Fruit fly (Drosophila melanogaster) whole organism, prepupa: ENCODE measurements around the gene mRF1.

Source experiments
- Blimp-1 ChIP-seq: fragments of 200-800 bp; sonication (Bioruptor generic); optimal IDR thresholded peaks from 3 replicates; lab custom pipeline; 2017; ENCODE audit warnings: missing biosample characterization, missing genetic modification characterization, mild to moderate bottlenecking, moderate library complexity, missing genetic modification reagents
- CG10669 ChIP-seq: fragments of 200-800 bp; sonication (Bioruptor generic); optimal IDR thresholded peaks from 3 replicates; lab custom pipeline; 2018; ENCODE audit warnings: missing biosample characterization, mild to moderate bottlenecking, missing genetic modification characterization, moderate library complexity
- CG11294 ChIP-seq: fragments of 200-800 bp; sonication (Bioruptor generic); IDR thresholded peaks from 2 replicates; pipeline ENCODE4 v1.3.6; 2022; ENCODE audit warnings: missing biosample characterization, missing genetic modification characterization
- CG11762 ChIP-seq: fragments of 200-800 bp; sonication (Bioruptor generic); optimal IDR thresholded peaks from 3 replicates; lab custom pipeline; 2016; ENCODE audit warnings: missing biosample characterization, missing genetic modification characterization; ENCODE audit not compliant: insufficient read depth
- CG15336 ChIP-seq: fragments of 200-800 bp; sonication (Bioruptor generic); IDR thresholded peaks from 2 replicates; pipeline ENCODE4 v1.3.6; 2022; ENCODE audit warnings: missing biosample characterization, missing genetic modification characterization
- CG1621 ChIP-seq: fragments of 200-800 bp; sonication (Bioruptor generic); optimal IDR thresholded peaks from 3 replicates; lab custom pipeline; 2018; ENCODE audit warnings: missing biosample characterization, mild to moderate bottlenecking, missing genetic modification characterization
- CG16779 ChIP-seq: fragments of 200-800 bp; sonication (Bioruptor generic); optimal IDR thresholded peaks from 3 replicates; lab custom pipeline; 2017; ENCODE audit warnings: missing biosample characterization, mild to moderate bottlenecking, missing genetic modification characterization
- CG31627 ChIP-seq: fragments of 200-800 bp; sonication (Bioruptor generic); optimal IDR thresholded peaks from 3 replicates; lab custom pipeline; 2016; ENCODE audit warnings: missing biosample characterization, missing genetic modification characterization
- CG32006 ChIP-seq: fragments of 200-800 bp; sonication (Bioruptor generic); optimal IDR thresholded peaks from 3 replicates; lab custom pipeline; 2017; ENCODE audit warnings: missing biosample characterization, mild to moderate bottlenecking, missing genetic modification characterization
- CG34406 ChIP-seq: fragments of 200-800 bp; sonication (Bioruptor generic); optimal IDR thresholded peaks from 3 replicates; lab custom pipeline; 2016; ENCODE audit warnings: missing biosample characterization, missing genetic modification characterization
- CG6163 ChIP-seq: fragments of 200-800 bp; sonication (Bioruptor generic); IDR thresholded peaks from 3 replicates; pipeline ENCODE4 v1.3.6; 2022; ENCODE audit warnings: missing biosample characterization, missing genetic modification characterization
- CG6792 ChIP-seq: fragments of 200-800 bp; sonication (Bioruptor generic); optimal IDR thresholded peaks from 3 replicates; lab custom pipeline; 2016; ENCODE audit warnings: missing biosample characterization, missing genetic modification characterization
- CG6854 ChIP-seq: fragments of 200-800 bp; sonication (Bioruptor generic); optimal IDR thresholded peaks from 2 replicates; lab custom pipeline; 2017; ENCODE audit warnings: missing biosample characterization, mild to moderate bottlenecking, missing genetic modification characterization
- CG7368 ChIP-seq: fragments of 200-800 bp; sonication (Bioruptor generic); optimal IDR thresholded peaks from 3 replicates; lab custom pipeline; 2016; ENCODE audit warnings: missing biosample characterization, missing genetic modification characterization
- CG8119 ChIP-seq: fragments of 200-800 bp; sonication (Bioruptor generic); IDR thresholded peaks from 3 replicates; pipeline ENCODE4 v1.3.6; 2022; ENCODE audit warnings: missing biosample characterization, missing genetic modification characterization
- CG9139 ChIP-seq: fragments of 200-800 bp; sonication (Bioruptor generic); optimal IDR thresholded peaks from 3 replicates; lab custom pipeline; 2017; ENCODE audit warnings: missing biosample characterization, mild to moderate bottlenecking, missing genetic modification characterization
- Eip75B ChIP-seq: fragments of 200-800 bp; sonication (Bioruptor generic); optimal IDR thresholded peaks from 3 replicates; lab custom pipeline; 2016; ENCODE audit warnings: missing biosample characterization, missing genetic modification characterization
- Eip78C ChIP-seq: fragments of 200-800 bp; sonication (Bioruptor generic); peaks from one replicate; lab custom pipeline; 2016; ENCODE audit warnings: missing biosample characterization, missing genetic modification characterization
- Eip93F ChIP-seq: fragments of 200-800 bp; sonication (Bioruptor generic); optimal IDR thresholded peaks from 2 replicates; lab custom pipeline; 2016; ENCODE audit warnings: missing biosample characterization, mild to moderate bottlenecking, missing genetic modification characterization
- Ets96B ChIP-seq: fragments of 200-800 bp; optimal IDR thresholded peaks from 2 replicates; lab custom pipeline; 2019; ENCODE audit warnings: missing biosample characterization, mild to moderate bottlenecking, missing genetic modification characterization, moderate library complexity
- Gug ChIP-seq: fragments of 200-800 bp; sonication (Bioruptor generic); IDR thresholded peaks from 2 replicates; pipeline ENCODE4 v1.3.6; 2022; ENCODE audit warnings: missing biosample characterization, missing genetic modification characterization
- Hr38 ChIP-seq: sonication (Bioruptor generic); optimal IDR thresholded peaks from 2 replicates; lab custom pipeline; 2016; ENCODE audit warnings: missing biosample characterization, missing genetic modification characterization
- Sox14 ChIP-seq: fragments of 200-800 bp; sonication (Bioruptor generic); optimal IDR thresholded peaks from 3 replicates; lab custom pipeline; 2016; ENCODE audit warnings: missing biosample characterization, missing genetic modification characterization
- Sox15 ChIP-seq: fragments of 200-800 bp; sonication (Bioruptor generic); optimal IDR thresholded peaks from 3 replicates; lab custom pipeline; 2016; ENCODE audit warnings: missing biosample characterization, missing genetic modification characterization
- cyc ChIP-seq: fragments of 200-800 bp; sonication (Bioruptor generic); optimal IDR thresholded peaks from 3 replicates; lab custom pipeline; 2016; ENCODE audit warnings: missing biosample characterization, missing genetic modification characterization
- dac ChIP-seq: fragments of 200-800 bp; sonication (Bioruptor generic); optimal IDR thresholded peaks from 2 replicates; lab custom pipeline; 2017; ENCODE audit warnings: missing biosample characterization, mild to moderate bottlenecking, missing genetic modification characterization
- dsx ChIP-seq: fragments of 200-800 bp; optimal IDR thresholded peaks from 3 replicates; lab custom pipeline; 2019; ENCODE audit warnings: missing biosample characterization, mild to moderate bottlenecking, missing genetic modification characterization, moderate library complexity; ENCODE audit not compliant: poor library complexity, severe bottlenecking
- esn ChIP-seq: fragments of 200-800 bp; sonication (Bioruptor generic); optimal IDR thresholded peaks from 2 replicates; lab custom pipeline; 2016; ENCODE audit warnings: missing biosample characterization, mild to moderate bottlenecking, missing genetic modification characterization, moderate library complexity
- lz ChIP-seq: fragments of 200-800 bp; sonication (Bioruptor generic); optimal IDR thresholded peaks from 3 replicates; lab custom pipeline; 2016; ENCODE audit warnings: missing biosample characterization, missing genetic modification characterization
- net ChIP-seq: fragments of 200-800 bp; sonication (Bioruptor generic); optimal IDR thresholded peaks from 3 replicates; lab custom pipeline; 2016; ENCODE audit warnings: missing biosample characterization, missing genetic modification characterization
- pdm3 ChIP-seq: fragments of 200-800 bp; sonication (Bioruptor generic); optimal IDR thresholded peaks from 3 replicates; lab custom pipeline; 2016; ENCODE audit warnings: missing biosample characterization, missing genetic modification characterization
- ss ChIP-seq, 2 experiments: fragments of 200-800 bp; sonication (Bioruptor generic); optimal IDR thresholded peaks; 2 replicates in 1 of 2; 3 replicates in 1 of 2; lab custom pipeline; 2017 to 2018; ENCODE audit warnings: mild to moderate bottlenecking in 2 of 2, missing biosample characterization in 2 of 2, missing genetic modification characterization in 2 of 2, moderate library complexity in 1 of 2
- topi ChIP-seq: fragments of 200-800 bp; sonication (Bioruptor generic); optimal IDR thresholded peaks from 3 replicates; lab custom pipeline; 2016; ENCODE audit warnings: missing biosample characterization, missing genetic modification characterization
- vri ChIP-seq: fragments of 200-800 bp; sonication (Bioruptor generic); optimal IDR thresholded peaks from 3 replicates; lab custom pipeline; 2016; ENCODE audit warnings: missing biosample characterization, mild to moderate bottlenecking, missing genetic modification characterization

mRF1 gene

DNA sequence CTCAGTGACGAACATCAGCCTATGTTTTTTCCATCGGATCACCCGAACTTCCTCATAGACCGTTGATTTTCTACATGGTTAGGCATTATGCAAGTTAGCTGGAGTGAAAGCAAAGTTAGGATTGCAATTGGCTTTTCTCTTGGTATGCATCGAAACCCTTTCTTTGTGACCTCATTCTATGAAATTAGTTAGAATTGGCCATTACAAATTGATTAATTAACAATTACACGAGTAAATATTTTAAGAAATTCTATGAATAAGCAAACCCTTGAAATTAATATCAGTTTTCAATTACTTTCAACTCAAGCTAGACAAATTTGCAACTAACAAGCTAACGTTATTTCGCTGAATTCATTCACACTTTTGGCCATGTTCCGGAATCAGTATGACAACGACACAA lies 12.0 kb downstream of the mRF1 start, which contains the start of gene Prosalpha6T:
TSS of gene Prosalpha6T (plus strand) at position 301 of the 400 bp plus-strand sequence.
- TF ChIP-seq Ets96B (tag; lab: Kevin White, UChicago) (no peak), ss (GFP tag; optimal IDR thresholded peaks at IDR 0.05; lab: Kevin White, UChicago) (no peak), CG34406 (GFP tag; lab: Kevin White, UChicago) (no peak), CG16779 (tag; lab: Kevin White, UChicago) (no peak), Blimp-1 (GFP tag; lab: Kevin White, UChicago) (no peak), CG7368 (GFP tag; lab: Kevin White, UChicago) (no peak)

DNA sequence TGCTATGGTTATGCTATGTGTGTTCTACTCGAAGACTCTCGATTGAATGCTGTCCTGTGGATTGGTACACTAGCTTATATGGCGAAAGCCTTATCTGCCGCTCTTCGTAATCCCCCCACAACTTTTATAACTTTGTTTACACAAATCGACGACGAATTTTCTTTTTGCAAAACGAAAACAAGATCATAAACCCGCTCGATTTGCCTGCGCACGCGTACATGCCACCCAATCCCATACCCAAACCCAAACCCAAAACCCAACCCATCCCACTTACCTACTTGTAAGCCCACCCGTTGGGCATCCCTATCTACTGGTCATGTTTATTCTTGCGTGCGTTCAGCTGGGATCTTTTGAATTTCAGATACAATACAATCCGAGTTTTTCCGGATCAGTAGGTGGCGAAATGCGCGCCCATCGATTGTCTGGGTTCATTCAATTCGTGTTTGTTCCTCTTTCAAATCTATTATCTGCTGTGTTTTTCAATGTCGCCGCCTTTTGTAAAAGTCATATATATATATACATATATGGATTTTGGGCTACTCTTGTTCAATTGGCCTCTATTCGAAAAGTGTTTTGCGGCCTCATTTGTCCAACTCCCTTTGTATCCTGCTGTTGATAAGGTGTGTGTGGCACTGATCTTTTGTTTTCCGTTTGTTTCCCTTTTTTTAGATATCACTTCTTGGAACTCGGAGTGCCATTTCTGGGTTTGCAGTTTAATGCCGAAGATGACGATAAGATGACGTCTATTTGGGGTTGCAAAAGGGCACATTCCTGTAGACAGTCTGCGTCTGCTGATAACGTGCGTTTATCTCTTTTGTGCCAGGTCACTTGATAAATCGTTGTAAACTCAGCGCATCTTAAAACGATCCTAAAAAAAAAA lies 15.1 kb downstream of the mRF1 start, which contains the start of gene Mabi:
TSS of gene Mabi (minus strand) at position 51 of the 880 bp plus-strand sequence.
- TF ChIP-seq CG6163 (GFP tag; lab: Robert Waterston, UW) (no peak), net (GFP tag; lab: Kevin White, UChicago) (no peak), CG10669 (GFP tag; lab: Kevin White, UChicago) (no peak), CG34406 (GFP tag; lab: Kevin White, UChicago) (no peak), CG6792 (GFP tag; lab: Kevin White, UChicago) (no peak), Sox14 (GFP tag; lab: Kevin White, UChicago) (no peak), CG16779 (tag; lab: Kevin White, UChicago) (no peak)

DNA sequence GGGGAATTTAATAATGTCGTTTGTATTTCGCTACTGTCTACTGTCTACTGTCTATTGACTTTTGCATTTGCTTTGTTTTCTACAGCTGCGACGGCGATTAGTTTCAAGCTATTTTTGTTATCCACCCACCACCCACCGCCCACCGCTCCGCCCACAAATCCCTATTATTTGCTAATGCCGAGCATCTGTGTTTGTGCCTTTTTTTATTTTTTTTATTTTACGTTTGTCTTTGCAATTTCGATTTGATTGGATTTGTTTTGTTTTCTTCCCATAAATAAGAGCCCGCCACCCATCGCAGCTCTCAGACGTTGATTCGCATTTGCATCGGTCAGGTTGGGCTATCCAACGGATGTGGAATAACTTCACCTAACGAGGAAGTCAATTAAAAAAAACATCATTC lies 16.4 kb downstream of the mRF1 start, which contains the start of gene Jhbp14:
TSS of gene Jhbp14 (plus strand) at position 301 of the 400 bp plus-strand sequence.
- TF ChIP-seq dsx (GFP tag; lab: Kevin White, UChicago) (no peak), Eip93F (GFP tag; lab: Kevin White, UChicago) (no peak), dac (no peak), CG9139 (GFP tag; lab: Kevin White, UChicago) (no peak), Eip78C (GFP tag; lab: Kevin White, UChicago) (no peak), esn (no peak), CG6854 (GFP tag; lab: Kevin White, UChicago) (no peak), CG15336 (no peak), CG11294 (GFP tag; lab: Robert Waterston, UW) (no peak), topi (GFP tag; lab: Kevin White, UChicago) (no peak), Eip75B (no peak), lz (GFP tag; lab: Kevin White, UChicago) (no peak), CG32006 (GFP tag; lab: Kevin White, UChicago) (no peak), CG1621 (tag; lab: Kevin White, UChicago) (no peak), CG8119 (no peak), CG31627 (GFP tag; lab: Kevin White, UChicago) (no peak), Sox15 (no peak)
- TF ChIP-seq, all 60 proteins: peak for 0

DNA sequence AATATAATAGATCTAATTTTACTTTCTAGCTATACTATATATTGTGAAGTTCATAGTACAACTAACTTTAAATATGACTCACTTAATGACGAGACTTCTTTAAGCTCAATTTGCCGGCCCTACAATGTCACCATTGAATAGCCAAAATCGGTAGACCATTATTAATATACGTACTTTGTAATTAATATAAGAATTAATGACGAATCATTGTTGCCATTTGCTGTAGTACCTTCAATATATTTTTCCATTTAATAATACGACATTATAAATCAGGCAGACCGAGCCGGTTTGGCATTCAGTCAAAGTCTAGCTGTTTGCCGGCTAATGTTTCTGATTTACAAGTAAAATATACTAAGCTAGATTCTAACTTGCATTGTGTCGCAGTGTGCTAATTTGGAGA lies 19.9 kb downstream of the mRF1 start, which contains the start of gene Jhbp13:
TSS of gene Jhbp13 (plus strand) at position 301 of the 400 bp plus-strand sequence.
- TF ChIP-seq vri (GFP tag; lab: Kevin White, UChicago) (no peak), Sox15 (no peak), dac (no peak), cyc (no peak), Eip75B (no peak), topi (GFP tag; lab: Kevin White, UChicago) (no peak), Gug (no peak), pdm3 (GFP tag; lab: Kevin White, UChicago) (no peak), CG11762 (GFP tag; lab: Kevin White, UChicago) (no peak), Hr38 (no peak)
